Worm (Caenorhabditis elegans) whole organism, midembryonic: Measurements from ENCODE around the gene pde-3.

Experiments
- T22C8.4 ChIP-seq: fragments of 200-800 bp; sonication (Bioruptor generic); IDR thresholded peaks from 2 replicates; pipeline ENCODE4 v1.3.6; 2022; ENCODE audit warnings: missing genetic modification characterization, missing compliant biosample characterization
- cog-1 ChIP-seq: sonication (generic microtip); optimal IDR thresholded peaks from 2 replicates; lab custom pipeline; 2016; ENCODE audit warnings: missing genetic modification characterization, missing compliant biosample characterization
- flt-1 ChIP-seq: fragments of 200-800 bp; sonication (Bioruptor generic); IDR thresholded peaks from 2 replicates; pipeline ENCODE4 v1.3.6; 2022; ENCODE audit warnings: missing genetic modification characterization, missing compliant biosample characterization
- klf-2 ChIP-seq: fragments of 200-800 bp; sonication (Bioruptor generic); conservative IDR thresholded peaks from 2 replicates; pipeline ENCODE4 v1.3.6; 2022; ENCODE audit warnings: missing genetic modification reagents, missing genetic modification characterization, missing compliant biosample characterization
- med-1 ChIP-seq: sonication (generic microtip); optimal IDR thresholded peaks from 2 replicates; lab custom pipeline; 2017; ENCODE audit warnings: missing genetic modification characterization, mild to moderate bottlenecking, missing compliant biosample characterization, antibody characterized with exemption, missing genetic modification reagents; ENCODE audit not compliant: insufficient read depth
- ref-1 ChIP-seq: fragments of 200-800 bp; sonication (Bioruptor generic); conservative IDR thresholded peaks from 2 replicates; pipeline ENCODE4 v1.3.6; 2022; ENCODE audit warnings: missing genetic modification reagents, missing genetic modification characterization, missing compliant biosample characterization
- ztf-23 ChIP-seq: fragments of 200-800 bp; sonication (Bioruptor generic); IDR thresholded peaks from 2 replicates; pipeline ENCODE4 v1.3.6; 2022; ENCODE audit warnings: missing genetic modification reagents, missing genetic modification characterization, missing compliant biosample characterization
- ztf-29 ChIP-seq: fragments of 200-800 bp; sonication (Bioruptor generic); IDR thresholded peaks from 2 replicates; pipeline ENCODE4 v1.3.6; 2022; ENCODE audit warnings: missing genetic modification reagents, missing genetic modification characterization, missing compliant biosample characterization

- TF ChIP-seq ztf-23 (GFP tag; lab: Robert Waterston, UW), result no peak
- no peak for TF ChIP-seq ztf-29 (GFP tag; lab: Robert Waterston, UW)
- TF ChIP-seq ref-1 (GFP tag; lab: Robert Waterston, UW), result no peak
- no peak for TF ChIP-seq klf-2
- no peak for TF ChIP-seq flt-1
- TF ChIP-seq cog-1 (tag; lab: Kevin White, UChicago), result no peak
- no peak for TF ChIP-seq med-1
- TF ChIP-seq T22C8.4 (GFP tag; lab: Robert Waterston, UW), result no peak
These were observed 23.0 kb upstream of the pde-3 start for ce11 chrII:14896503-14896902.
